Worm (Caenorhabditis elegans): ENCODE data around the gene C08E8.4.

C08E8.4 gene

ce11 chrV:18364558-18364957 is 7.1 kb upstream of the C08E8.4 start, which contains the start of gene C08E8.9:
Gene C08E8.9 (plus strand): TSS chrV:18364858.
- TF ChIP-seq dsc-1 (tag; optimal IDR thresholded peaks at IDR 0.05) (peak; percentile 3), ceh-82 (tag; optimal IDR thresholded peaks at IDR 0.05) (no peak)

DNA sequence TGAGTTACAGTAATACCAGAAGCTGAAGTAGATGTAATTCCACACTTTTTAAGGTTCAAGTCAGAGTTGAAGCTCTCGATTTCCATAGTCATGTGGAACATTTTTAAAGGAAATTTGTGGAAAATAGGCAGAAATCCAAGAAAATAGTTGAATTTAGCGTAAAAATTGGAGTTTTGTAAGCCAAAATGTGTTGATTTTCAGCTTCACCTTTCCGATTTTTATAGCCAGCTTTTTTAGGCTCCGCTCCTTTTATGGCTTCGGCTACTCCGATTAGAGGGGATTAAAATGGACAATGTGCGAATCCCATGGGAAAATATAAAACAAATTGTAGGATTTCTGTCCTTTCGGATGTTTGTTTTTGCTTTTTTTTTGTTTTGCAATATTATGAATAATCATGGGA is 3.3 kb upstream of the C08E8.4 start, which contains the start of gene C08E8.6:
TSS of gene C08E8.6 (minus strand) at position 101 of the 400 bp plus-strand sequence.
- TF ChIP-seq ceh-88 (GFP tag; IDR thresholded peaks at IDR 0.05) (no peak), nhr-19 (GFP tag; conservative IDR thresholded peaks at IDR 0.05) (no peak), unc-98 (GFP tag; IDR thresholded peaks at IDR 0.05) (no peak), tbx-2 (tag; optimal IDR thresholded peaks at IDR 0.05) (no peak), efl-3 (GFP tag; optimal IDR thresholded peaks at IDR 0.05) (no peak), irx-1 (tag; optimal IDR thresholded peaks at IDR 0.05) (no peak), ceh-82 (tag; optimal IDR thresholded peaks at IDR 0.05) (no peak)

DNA sequence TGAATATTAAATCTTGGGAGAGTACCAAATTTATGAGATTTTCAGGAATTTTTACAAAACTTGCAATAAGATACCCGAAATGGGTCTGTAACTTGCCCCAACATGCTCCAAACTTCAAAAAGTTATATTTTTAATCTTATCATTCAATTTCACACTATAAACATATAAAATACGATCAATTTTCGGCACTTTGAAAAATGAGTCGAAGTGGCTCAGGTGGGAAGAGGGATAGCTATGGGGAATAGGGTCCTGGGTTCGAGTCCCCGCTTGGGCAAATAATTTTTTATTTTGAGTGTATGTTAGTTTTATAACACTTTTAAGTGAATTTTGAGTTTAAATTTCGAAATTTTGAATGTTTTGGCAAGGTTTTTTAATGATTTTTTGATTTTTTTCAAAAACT is 618 bp upstream of the C08E8.4 start:
- TF ChIP-seq ceh-63 (GFP tag; optimal IDR thresholded peaks at IDR 0.05) (no peak), unc-30 (tag; optimal IDR thresholded peaks at IDR 0.05) (no peak), lin-35 (GFP tag; optimal IDR thresholded peaks at IDR 0.05) (no peak), hpl-2 (GFP tag; optimal IDR thresholded peaks at IDR 0.05) (no peak)

- no peak for TF ChIP-seq efl-1 (optimal IDR thresholded peaks at IDR 0.05)
- no peak for TF ChIP-seq efl-1 (GFP tag; optimal IDR thresholded peaks at IDR 0.05 in 1 of 2)
Measured at ce11 chrV:18374194-18374593, 2.5 kb downstream of the C08E8.4 start, which contains the start of gene Y51A2B.2. Gene Y51A2B.2 (plus strand): TSS chrV:18374494.

ce11 chrV:18375551-18375950 is 3.9 kb downstream of the C08E8.4 start:
- no peak for TF ChIP-seq elt-2 (tag; optimal IDR thresholded peaks at IDR 0.05)
- no peak for TF ChIP-seq pax-3 (tag; optimal IDR thresholded peaks at IDR 0.05)
- TF ChIP-seq nhr-19 (GFP tag; conservative IDR thresholded peaks at IDR 0.05): no peak
- TF ChIP-seq dpl-1 (GFP tag; optimal IDR thresholded peaks at IDR 0.05): no peak
- no peak for TF ChIP-seq hpl-2 (GFP tag; optimal IDR thresholded peaks at IDR 0.05)
- no peak for TF ChIP-seq C16A3.4 (tag; optimal IDR thresholded peaks at IDR 0.05)
- no peak for TF ChIP-seq zag-1 (tag; optimal IDR thresholded peaks at IDR 0.05)
- no peak for TF ChIP-seq tlp-1 (tag; optimal IDR thresholded peaks at IDR 0.05)
- TF ChIP-seq dsc-1 (tag; optimal IDR thresholded peaks at IDR 0.05): no peak
- TF ChIP-seq pag-3 (tag; optimal IDR thresholded peaks at IDR 0.05; ENCODE audit: borderline replicate concordance, insufficient read depth): no peak
- TF ChIP-seq lin-35 (GFP tag; optimal IDR thresholded peaks at IDR 0.05): no peak
- TF ChIP-seq F16B12.6 (tag; optimal IDR thresholded peaks at IDR 0.05): no peak
- TF ChIP-seq nhr-28 (tag; optimal IDR thresholded peaks at IDR 0.05): no peak
- no peak for TF ChIP-seq nhr-237 (tag; optimal IDR thresholded peaks at IDR 0.05)
- no peak for TF ChIP-seq nhr-85 (tag)
- TF ChIP-seq efl-1 (optimal IDR thresholded peaks at IDR 0.05): no peak
- TF ChIP-seq efl-1 (GFP tag; optimal IDR thresholded peaks at IDR 0.05 in 1 of 2): no peak
- TF ChIP-seq nhr-20 (tag; optimal IDR thresholded peaks at IDR 0.05): no peak

ce11 chrV:18378819-18379218 is 7.2 kb downstream of the C08E8.4 start, which contains the start of gene Y51A2B.8:
Gene Y51A2B.8 (plus strand): TSS chrV:18379119.
- TF ChIP-seq blmp-1 (tag; optimal IDR thresholded peaks at IDR 0.05) (no peak), fos-1 (tag; optimal IDR thresholded peaks at IDR 0.05) (no peak), nhr-19 (GFP tag; conservative IDR thresholded peaks at IDR 0.05) (no peak), swsn-7 (tag; optimal IDR thresholded peaks at IDR 0.05) (no peak), pqm-1 (tag; optimal IDR thresholded peaks at IDR 0.05) (no peak), dpl-1 (GFP tag; optimal IDR thresholded peaks at IDR 0.05) (no peak)

ce11 chrV:18382590-18382989 is 10.9 kb downstream of the C08E8.4 start, which contains the start of gene nhr-288:
Gene nhr-288 (minus strand): TSS chrV:18382690.
- TF ChIP-seq irx-1 (tag; optimal IDR thresholded peaks at IDR 0.05) (no peak), mdl-1 (tag; optimal IDR thresholded peaks at IDR 0.05) (no peak), lin-15B (tag; optimal IDR thresholded peaks at IDR 0.05) (no peak), lin-39 (tag; optimal IDR thresholded peaks at IDR 0.05) (no peak), efl-3 (GFP tag; optimal IDR thresholded peaks at IDR 0.05) (no peak), nhr-11 (tag; optimal IDR thresholded peaks at IDR 0.05) (no peak)
